Fruit fly (Drosophila melanogaster) whole organism, adult: ENCODE measurements around the gene Acer.

Source experiments
- CG11617 ChIP-seq: fragments of 200-800 bp; sonication (Bioruptor generic); optimal IDR thresholded peaks from 2 replicates; lab custom pipeline; 2017; ENCODE audit warnings: mild to moderate bottlenecking, missing biosample characterization, missing genetic modification reagents, missing genetic modification characterization
- CG12768 ChIP-seq: fragments of 200-800 bp; sonication (Bioruptor generic); optimal IDR thresholded peaks from 2 replicates; lab custom pipeline; 2017; ENCODE audit warnings: missing biosample characterization, missing genetic modification characterization, mild to moderate bottlenecking, moderate library complexity, missing genetic modification reagents
- CG14711 ChIP-seq: fragments of 200-800 bp; sonication (Bioruptor generic); optimal IDR thresholded peaks from 2 replicates; lab custom pipeline; 2018; ENCODE audit warnings: missing biosample characterization, mild to moderate bottlenecking, missing genetic modification characterization, moderate library complexity
- CG1620 ChIP-seq: fragments of 200-800 bp; sonication (Bioruptor generic); optimal IDR thresholded peaks from 2 replicates; lab custom pipeline; 2016; ENCODE audit warnings: missing biosample characterization, missing genetic modification characterization
- CG33017 ChIP-seq: fragments of 200-800 bp; sonication (Bioruptor generic); optimal IDR thresholded peaks from 2 replicates; lab custom pipeline; 2018; ENCODE audit warnings: missing biosample characterization, mild to moderate bottlenecking, missing genetic modification characterization, moderate library complexity
- CG5204 ChIP-seq: fragments of 200-800 bp; sonication (Bioruptor generic); optimal IDR thresholded peaks from 2 replicates; lab custom pipeline; 2016; ENCODE audit warnings: missing biosample characterization, missing genetic modification characterization
- CG7045 ChIP-seq: fragments of 200-800 bp; sonication (Bioruptor generic); optimal IDR thresholded peaks from 2 replicates; lab custom pipeline; 2017; ENCODE audit warnings: missing biosample characterization, mild to moderate bottlenecking, missing genetic modification characterization
- CG7101 ChIP-seq: fragments of 200-800 bp; sonication (Bioruptor generic); optimal IDR thresholded peaks from 2 replicates; lab custom pipeline; 2018; ENCODE audit warnings: missing biosample characterization, mild to moderate bottlenecking, missing genetic modification characterization, moderate library complexity
- Clk ChIP-seq: fragments of 200-800 bp; sonication (Bioruptor generic); optimal IDR thresholded peaks from 2 replicates; lab custom pipeline; 2017; ENCODE audit warnings: missing biosample characterization, missing genetic modification characterization
- Crg-1 ChIP-seq: fragments of 200-800 bp; sonication (Bioruptor generic); optimal IDR thresholded peaks from 2 replicates; lab custom pipeline; 2016; ENCODE audit warnings: missing biosample characterization, missing genetic modification characterization
- Hr96 ChIP-seq: fragments of 200-800 bp; sonication (Bioruptor generic); optimal IDR thresholded peaks from 2 replicates; lab custom pipeline; 2016; ENCODE audit warnings: missing biosample characterization, missing genetic modification characterization
- Mnt ChIP-seq: fragments of 200-800 bp; sonication (Bioruptor generic); optimal IDR thresholded peaks from 2 replicates; lab custom pipeline; 2016; ENCODE audit warnings: missing biosample characterization, mild to moderate bottlenecking, missing genetic modification characterization
- bab1 ChIP-seq: fragments of 200-800 bp; sonication (Bioruptor generic); optimal IDR thresholded peaks from 3 replicates; lab custom pipeline; 2019; ENCODE audit warnings: missing biosample characterization, mild to moderate bottlenecking, missing genetic modification characterization, moderate library complexity
- cic ChIP-seq: fragments of 200-800 bp; sonication (Bioruptor generic); optimal IDR thresholded peaks from 2 replicates; lab custom pipeline; 2017; ENCODE audit warnings: missing biosample characterization, mild to moderate bottlenecking, missing genetic modification characterization, moderate library complexity
- cnc ChIP-seq, 2 experiments: fragments of >200 bp; optimal IDR thresholded peaks; 2 replicates each; lab custom pipeline; 2017
- kay ChIP-seq: fragments of 200-800 bp; sonication (Bioruptor generic); peaks from one replicate; lab custom pipeline; 2016; ENCODE audit warnings: missing biosample characterization, missing genetic modification characterization, borderline replicate concordance
- ovo ChIP-seq: fragments of 200-800 bp; sonication (Bioruptor generic); optimal IDR thresholded peaks from 2 replicates; lab custom pipeline; 2016; ENCODE audit warnings: missing biosample characterization, missing genetic modification characterization
- pad ChIP-seq: fragments of 200-800 bp; sonication (Bioruptor generic); optimal IDR thresholded peaks from 3 replicates; lab custom pipeline; 2017; ENCODE audit warnings: missing biosample characterization, missing genetic modification characterization, mild to moderate bottlenecking, moderate library complexity, missing genetic modification reagents
- tj ChIP-seq: fragments of 200-800 bp; sonication (Bioruptor generic); optimal IDR thresholded peaks from 3 replicates; lab custom pipeline; 2017; ENCODE audit warnings: missing biosample characterization, mild to moderate bottlenecking, missing genetic modification characterization, moderate library complexity
- toe ChIP-seq: fragments of 200-800 bp; sonication (Bioruptor generic); optimal IDR thresholded peaks from 2 replicates; lab custom pipeline; 2016; ENCODE audit warnings: missing biosample characterization, missing genetic modification characterization

Acer gene

DNA sequence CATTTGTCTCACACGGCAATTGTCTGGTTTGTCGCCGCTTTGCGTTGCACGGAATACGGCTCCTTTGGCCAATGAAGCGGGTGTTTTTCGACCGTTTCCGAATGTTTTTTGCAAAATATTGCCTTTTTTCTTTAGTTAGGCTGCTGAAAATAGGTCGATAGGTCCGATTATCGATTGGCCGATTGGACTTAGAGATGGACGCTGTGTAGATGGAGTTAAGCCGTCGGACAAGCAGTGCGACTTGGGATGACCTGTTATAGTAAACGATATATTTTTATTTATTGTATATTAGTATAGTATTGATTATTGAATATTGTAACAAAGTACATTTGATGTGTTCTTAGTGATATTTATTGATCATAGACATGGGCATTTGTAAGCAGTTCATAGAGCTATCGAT lies 6.6 kb downstream of the Acer start, which contains the start of the genes lmgA and lmgB:
Gene lmgA, minus strand, starts transcription at position 301 of the 400 bp plus-strand sequence.
Gene lmgB, minus strand, starts transcription at position 301 of the 400 bp plus-strand sequence.
- TF ChIP-seq CG14711 (peak; percentile 28), CG5204 (GFP tag; lab: Kevin White, UChicago) (no peak), CG11617 (GFP tag; lab: Kevin White, UChicago) (peak; percentile 21), ovo (GFP tag; lab: Kevin White, UChicago) (no peak), Clk (no peak), pad (GFP tag; lab: Kevin White, UChicago) (no peak), Mnt (peak; percentile 11), bab1 (GFP tag; lab: Kevin White, UChicago) (peak; percentile 8), CG7045 (GFP tag; lab: Kevin White, UChicago) (no peak), kay (GFP tag; lab: Kevin White, UChicago) (peak; percentile 73), CG33017 (tag; lab: Kevin White, UChicago) (no peak), CG1620 (GFP tag; lab: Kevin White, UChicago) (no peak)

DNA sequence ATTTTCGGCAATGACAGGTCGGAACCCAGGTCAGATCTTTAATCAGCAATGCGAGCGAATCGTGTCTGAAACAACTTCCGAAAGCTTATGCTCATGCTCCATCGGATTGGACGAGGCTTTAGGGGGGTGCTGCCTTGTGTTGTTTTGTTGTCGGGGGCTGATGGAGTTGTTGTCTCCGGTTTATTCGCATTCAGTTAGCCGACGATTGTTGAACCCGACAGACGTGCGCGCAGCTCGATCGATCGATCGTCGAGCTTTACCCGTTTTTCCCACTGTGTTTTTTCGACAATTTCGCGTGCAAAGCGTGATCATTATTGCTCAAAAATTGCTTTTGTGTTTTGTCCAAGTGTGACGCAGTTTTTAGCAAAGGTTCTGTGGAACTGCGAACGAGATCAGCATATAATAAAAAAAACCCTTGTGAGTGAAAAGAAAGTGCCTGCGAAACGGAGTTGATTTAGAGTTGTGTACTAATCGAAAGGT lies 7.3 kb downstream of the Acer start, which contains the start of gene CG17834:
Gene CG17834, plus strand, starts transcription at position 191 of the 480 bp plus-strand sequence.
- no peak for TF ChIP-seq CG7045 (GFP tag; lab: Kevin White, UChicago)
- no peak for TF ChIP-seq CG14711
- TF ChIP-seq Mnt = peak; percentile 9
- TF ChIP-seq cic = no peak
- peak; percentile 35 for TF ChIP-seq Crg-1 (GFP tag; lab: Kevin White, UChicago)
- TF ChIP-seq pad (GFP tag; lab: Kevin White, UChicago) = no peak
- TF ChIP-seq tj = peak; percentile 68

DNA sequence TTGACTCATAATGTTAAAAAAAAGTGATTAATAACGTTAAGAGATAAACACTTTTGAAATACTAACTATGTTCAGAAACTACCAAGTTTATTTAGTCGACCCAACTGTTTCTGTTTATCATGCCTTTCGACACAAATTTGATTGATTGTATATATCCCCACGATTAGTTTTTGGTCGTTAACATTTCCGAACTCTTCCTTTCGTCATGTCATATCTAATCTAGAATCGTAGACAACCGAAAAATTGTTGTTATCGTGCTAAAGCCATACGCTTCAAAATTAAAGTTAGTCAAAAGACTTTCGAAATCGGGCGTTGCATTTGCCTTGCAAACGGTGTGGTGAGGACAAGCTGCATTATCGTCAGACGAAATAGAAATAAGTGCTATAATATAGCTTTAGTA lies 8.5 kb downstream of the Acer start:
- no peak for TF ChIP-seq CG5204 (GFP tag; lab: Kevin White, UChicago)
- no peak for TF ChIP-seq kay (GFP tag; lab: Kevin White, UChicago)
- no peak for TF ChIP-seq pad (GFP tag; lab: Kevin White, UChicago)
- no peak for TF ChIP-seq CG1620 (GFP tag; lab: Kevin White, UChicago)
- no peak for TF ChIP-seq Mnt
- TF ChIP-seq CG7101 (tag; lab: Kevin White, UChicago) = no peak
- no peak for TF ChIP-seq CG12768 (GFP tag; lab: Kevin White, UChicago)
- no peak for TF ChIP-seq CG7045 (GFP tag; lab: Kevin White, UChicago)
- TF ChIP-seq tj = no peak
- no peak for TF ChIP-seq Clk

DNA sequence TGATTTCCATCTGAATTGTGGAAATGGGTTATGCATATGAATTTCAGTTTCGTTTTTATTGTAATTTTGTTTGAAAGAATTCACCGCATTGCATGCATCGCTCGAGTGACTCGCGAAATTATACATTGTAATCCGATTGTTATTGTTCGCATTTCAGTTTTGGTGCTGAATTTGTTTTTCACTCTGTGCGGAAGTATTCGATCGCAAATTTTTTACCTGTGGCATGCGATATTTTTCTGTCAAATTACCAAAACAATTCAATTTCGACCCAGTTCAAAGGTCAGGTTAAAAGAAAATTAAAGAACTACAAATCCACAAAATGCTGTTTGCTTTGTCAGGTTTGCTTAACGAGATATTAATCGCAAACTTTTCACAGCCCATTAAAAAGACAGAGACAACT lies 11.1 kb downstream of the Acer start:
- TF ChIP-seq CG5204 (GFP tag; lab: Kevin White, UChicago) = no peak
- TF ChIP-seq tj = peak; percentile 92

DNA sequence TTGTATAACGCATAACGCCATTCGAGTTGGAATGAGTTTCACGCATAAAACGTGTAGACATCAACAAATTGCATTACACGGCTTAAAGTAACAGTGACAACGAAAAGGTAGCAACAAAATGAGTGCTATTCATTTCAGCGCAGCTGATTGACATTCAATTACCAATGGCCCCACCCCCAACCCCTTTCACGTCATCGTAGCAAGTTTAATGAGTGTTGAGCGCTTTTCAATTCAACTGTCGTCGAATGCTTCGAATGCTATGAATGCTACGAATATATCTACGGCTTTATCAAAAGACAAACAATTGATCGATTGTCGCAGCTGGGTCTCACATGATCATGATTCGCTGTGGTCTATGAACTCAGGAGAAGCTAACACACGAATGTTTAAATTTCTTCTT lies 11.9 kb downstream of the Acer start:
- TF ChIP-seq CG5204 (GFP tag; lab: Kevin White, UChicago) = no peak
- no peak for TF ChIP-seq tj
- no peak for TF ChIP-seq CG7101 (tag; lab: Kevin White, UChicago)
- TF ChIP-seq Crg-1 (GFP tag; lab: Kevin White, UChicago) = no peak
- no peak for TF ChIP-seq CG7045 (GFP tag; lab: Kevin White, UChicago)
- TF ChIP-seq cnc (optimal IDR thresholded peaks at IDR 0.05; lab: Kevin White, UChicago) = no peak
- no peak for TF ChIP-seq Mnt
- TF ChIP-seq Hr96 (GFP tag; lab: Kevin White, UChicago) = no peak
- TF ChIP-seq ovo (GFP tag; lab: Kevin White, UChicago) = no peak
- TF ChIP-seq CG33017 (tag; lab: Kevin White, UChicago) = no peak
- TF ChIP-seq CG11617 (GFP tag; lab: Kevin White, UChicago) = no peak
- TF ChIP-seq Clk = no peak
- no peak for TF ChIP-seq CG1620 (GFP tag; lab: Kevin White, UChicago)
- no peak for TF ChIP-seq CG14711
- TF ChIP-seq pad (GFP tag; lab: Kevin White, UChicago) = no peak

DNA sequence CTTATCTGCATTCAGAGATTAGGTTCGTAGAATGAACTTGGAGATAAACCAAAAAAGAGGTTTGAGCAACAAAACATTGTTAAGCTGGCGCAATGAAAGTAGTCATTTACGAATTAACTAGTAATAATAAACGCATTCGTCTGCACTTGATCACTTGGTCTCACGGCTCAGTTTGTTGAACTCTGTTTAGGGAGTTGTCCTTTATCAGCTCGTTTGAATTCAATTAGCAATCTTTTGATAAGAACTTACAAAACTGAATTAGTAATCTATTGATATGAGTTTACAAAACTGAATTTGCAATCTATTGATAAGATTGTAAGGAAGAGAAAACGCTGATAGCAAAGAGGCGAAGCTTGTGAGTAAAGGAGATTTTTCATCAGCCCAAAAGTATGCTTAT lies 12.4 kb downstream of the Acer start:
- TF ChIP-seq bab1 (GFP tag; lab: Kevin White, UChicago) (no peak), Crg-1 (GFP tag; lab: Kevin White, UChicago) (no peak), toe (GFP tag; lab: Kevin White, UChicago) (no peak), kay (GFP tag; lab: Kevin White, UChicago) (peak; percentile 70), CG14711 (no peak), pad (GFP tag; lab: Kevin White, UChicago) (no peak), CG11617 (GFP tag; lab: Kevin White, UChicago) (no peak)

DNA sequence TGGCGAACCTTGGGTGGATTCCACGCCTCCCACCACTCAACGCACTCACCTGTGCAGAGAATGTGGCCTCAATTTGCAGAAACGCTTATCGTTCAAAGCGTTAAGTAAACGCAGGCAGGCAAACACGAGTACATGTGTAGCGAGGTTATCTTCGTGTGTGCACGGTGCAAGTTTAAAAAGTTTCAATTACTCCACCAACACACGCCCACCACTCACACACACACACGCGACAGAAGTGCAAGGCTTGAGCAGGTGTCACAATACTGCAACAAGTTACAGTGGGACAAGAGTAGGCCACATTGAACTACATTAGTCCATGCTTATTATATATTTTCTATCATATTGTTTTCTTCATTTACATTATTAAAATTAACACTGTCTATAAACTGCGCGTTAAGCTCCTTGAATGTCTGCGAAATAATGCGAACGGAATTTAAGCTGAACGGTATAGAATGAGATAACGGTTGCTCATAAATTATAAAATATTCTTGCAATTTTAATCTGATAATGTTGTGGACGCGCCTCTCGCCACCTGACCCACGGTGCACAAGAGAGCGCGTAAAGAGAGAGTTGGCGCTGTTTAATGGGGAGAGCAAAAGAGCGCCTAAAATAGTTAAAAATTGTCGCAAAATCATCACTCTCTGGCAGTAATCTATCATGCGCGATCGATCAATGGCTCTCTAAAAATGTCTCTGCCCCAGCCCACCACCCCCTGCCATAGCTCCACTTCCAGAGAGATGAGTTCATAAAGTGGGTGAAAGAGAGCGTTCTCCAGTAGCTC lies 13.0 kb downstream of the Acer start:
- TF ChIP-seq CG14711 (peak; percentile 86), CG33017 (tag; lab: Kevin White, UChicago) (peak; percentile 96), toe (GFP tag; lab: Kevin White, UChicago) (peak; percentile 89), cnc (optimal IDR thresholded peaks at IDR 0.05; lab: Kevin White, UChicago) (peak in 1 of 2 experiments; percentile 17), ovo (GFP tag; lab: Kevin White, UChicago) (peak; percentile 84), bab1 (GFP tag; lab: Kevin White, UChicago) (peak; percentile 95), cic (peak; percentile 87), CG12768 (GFP tag; lab: Kevin White, UChicago) (peak; percentile 97), CG7045 (GFP tag; lab: Kevin White, UChicago) (peak; percentile 88), CG11617 (GFP tag; lab: Kevin White, UChicago) (peak; percentile 94), Mnt (peak; percentile 92), Crg-1 (GFP tag; lab: Kevin White, UChicago) (peak; percentile 93), pad (GFP tag; lab: Kevin White, UChicago) (peak; percentile 80), Hr96 (GFP tag; lab: Kevin White, UChicago) (peak; percentile 87), Clk (peak; percentile 88), CG7101 (tag; lab: Kevin White, UChicago) (peak; percentile 96), tj (peak; percentile 84), CG1620 (GFP tag; lab: Kevin White, UChicago) (peak; percentile 89), CG5204 (GFP tag; lab: Kevin White, UChicago) (peak; percentile 96), kay (GFP tag; lab: Kevin White, UChicago) (peak; percentile 82)
